Worm (Caenorhabditis elegans): ENCODE measurements around the gene Y47D3A.13.

DNA sequence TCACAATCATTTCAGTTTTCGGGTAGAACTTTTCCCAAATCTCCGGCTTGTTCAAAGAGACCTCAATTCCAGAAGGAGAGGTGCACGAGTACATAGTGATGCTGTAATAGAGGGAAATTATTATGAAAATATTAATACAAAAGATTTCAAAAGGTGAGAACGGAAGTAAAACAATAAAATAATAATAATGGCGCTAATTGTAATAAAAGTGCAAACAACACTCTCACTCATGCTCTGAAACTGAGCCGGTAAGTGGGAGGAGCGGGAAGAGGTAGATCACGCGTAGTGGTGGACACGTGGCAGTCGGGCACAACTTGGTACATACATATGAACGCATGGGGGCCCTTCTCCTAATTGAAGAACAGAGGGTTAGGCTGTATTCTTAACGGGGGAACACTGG is 3.1 kb upstream of the Y47D3A.13 start, which contains the start of gene tbx-37:
- TF ChIP-seq Y95B8A.8 (GFP tag; IDR thresholded peaks at IDR 0.05), result no peak
- TF ChIP-seq nhr-90 (tag; optimal IDR thresholded peaks at IDR 0.05), result no peak
- TF ChIP-seq ztf-26 (tag; optimal IDR thresholded peaks at IDR 0.05), result no peak
- no peak for TF ChIP-seq lag-1 (GFP tag; IDR thresholded peaks at IDR 0.05)
- TF ChIP-seq let-526 (GFP tag; IDR thresholded peaks at IDR 0.05), result no peak
- no peak for TF ChIP-seq unc-62 (GFP tag; optimal IDR thresholded peaks at IDR 0.05)
- no peak for TF ChIP-seq attf-6 (GFP tag; IDR thresholded peaks at IDR 0.05)
- no peak for TF ChIP-seq pha-4 (tag; optimal IDR thresholded peaks at IDR 0.05)
- TF ChIP-seq die-1 (tag; optimal IDR thresholded peaks at IDR 0.05), result no peak
- TF ChIP-seq D2030.7 (GFP tag; IDR thresholded peaks at IDR 0.05), result no peak

Measured in whole organism, young adult.